Fruit fly (Drosophila melanogaster) whole organism, embryonic: Measurements from ENCODE around the gene Rpp20.

Experiments
- ATbp ChIP-seq: fragments of 200-800 bp; sonication (Bioruptor generic); optimal IDR thresholded peaks from 2 replicates; lab custom pipeline; 2017; ENCODE audit warnings: missing biosample characterization, mild to moderate bottlenecking, missing genetic modification characterization, missing genetic modification reagents
- BEAF-32 ChIP-seq: fragments of 200-800 bp; sonication (Bioruptor generic); optimal IDR thresholded peaks from 3 replicates; lab custom pipeline; 2017; ENCODE audit warnings: missing biosample characterization, missing genetic modification characterization, mild to moderate bottlenecking, moderate library complexity, missing genetic modification reagents
- Bdp1 ChIP-seq: fragments of 200-800 bp; sonication (Bioruptor generic); optimal IDR thresholded peaks from 3 replicates; lab custom pipeline; 2016; ENCODE audit warnings: missing biosample characterization, missing genetic modification characterization
- CG10209 ChIP-seq: fragments of 200-800 bp; sonication (Bioruptor generic); optimal IDR thresholded peaks from 3 replicates; lab custom pipeline; 2017; ENCODE audit warnings: missing biosample characterization, mild to moderate bottlenecking, missing genetic modification characterization, missing genetic modification reagents
- CG11456 ChIP-seq: fragments of 200-800 bp; sonication (Bioruptor generic); IDR thresholded peaks from 3 replicates; pipeline ENCODE4 v1.3.6; 2022; ENCODE audit warnings: missing biosample characterization, missing genetic modification characterization
- CG13296 ChIP-seq: fragments of 200-800 bp; sonication (Bioruptor generic); optimal IDR thresholded peaks from 3 replicates; lab custom pipeline; 2018; ENCODE audit warnings: missing biosample characterization, mild to moderate bottlenecking, missing genetic modification characterization
- CG15479 ChIP-seq: fragments of 200-800 bp; sonication (Bioruptor generic); optimal IDR thresholded peaks from 3 replicates; lab custom pipeline; 2019; ENCODE audit warnings: missing biosample characterization, mild to moderate bottlenecking, missing genetic modification characterization, moderate library complexity
- CG15696 ChIP-seq: fragments of 200-800 bp; sonication (Bioruptor generic); optimal IDR thresholded peaks from 2 replicates; lab custom pipeline; 2019; ENCODE audit warnings: missing biosample characterization, mild to moderate bottlenecking, missing genetic modification characterization, moderate library complexity
- CG18619 ChIP-seq: fragments of 200-800 bp; sonication (Bioruptor generic); optimal IDR thresholded peaks from 3 replicates; lab custom pipeline; 2017; ENCODE audit warnings: missing biosample characterization, mild to moderate bottlenecking, missing genetic modification characterization
- CG2875 ChIP-seq: fragments of 200-800 bp; sonication (Bioruptor generic); optimal IDR thresholded peaks from 2 replicates; lab custom pipeline; 2017; ENCODE audit warnings: missing biosample characterization, mild to moderate bottlenecking, missing genetic modification characterization, missing genetic modification reagents
- CG32532 ChIP-seq: fragments of 200-800 bp; sonication (Bioruptor generic); IDR thresholded peaks from 2 replicates; pipeline ENCODE4 v1.3.6; 2022; ENCODE audit warnings: missing biosample characterization, missing genetic modification characterization
- CG33557 ChIP-seq: fragments of 200-800 bp; sonication (Bioruptor generic); optimal IDR thresholded peaks from 2 replicates; lab custom pipeline; 2019; ENCODE audit warnings: missing biosample characterization, mild to moderate bottlenecking, missing genetic modification characterization, moderate library complexity
- CG7987 ChIP-seq: fragments of 200-800 bp; sonication (Bioruptor generic); optimal IDR thresholded peaks from 2 replicates; lab custom pipeline; 2018; ENCODE audit warnings: missing biosample characterization, mild to moderate bottlenecking, missing genetic modification characterization, moderate library complexity
- CG8290 ChIP-seq, 3 experiments: fragments of 200-800 bp; sonication (Bioruptor generic); optimal IDR thresholded peaks; 2 replicates each; lab custom pipeline; 2016 to 2019; ENCODE audit warnings: missing biosample characterization in 3 of 3, missing genetic modification characterization in 3 of 3, mild to moderate bottlenecking in 2 of 3, moderate library complexity in 1 of 3
- CG8765 ChIP-seq: fragments of 200-800 bp; sonication (Bioruptor generic); IDR thresholded peaks from 2 replicates; pipeline ENCODE4 v1.3.6; 2022; ENCODE audit warnings: missing biosample characterization, missing genetic modification characterization
- CG8944 ChIP-seq: fragments of 200-800 bp; sonication (Bioruptor generic); optimal IDR thresholded peaks from 3 replicates; lab custom pipeline; 2016; ENCODE audit warnings: missing biosample characterization, missing genetic modification characterization
- CG9797 ChIP-seq: fragments of 200-800 bp; sonication (Bioruptor generic); optimal IDR thresholded peaks from 3 replicates; lab custom pipeline; 2018; ENCODE audit warnings: missing biosample characterization, mild to moderate bottlenecking, missing genetic modification characterization
- Dll ChIP-seq: fragments of 200-800 bp; sonication (Bioruptor generic); IDR thresholded peaks from 4 replicates; pipeline ENCODE4 v1.3.6; 2022; ENCODE audit warnings: missing biosample characterization, missing genetic modification characterization; ENCODE audit not compliant: partially characterized antibody
- Dp ChIP-seq: fragments of 200-800 bp; sonication (Bioruptor generic); optimal IDR thresholded peaks from 2 replicates; lab custom pipeline; 2018; ENCODE audit warnings: missing biosample characterization, mild to moderate bottlenecking, missing genetic modification characterization, moderate library complexity
- GATAe ChIP-seq: fragments of 200-800 bp; sonication (Bioruptor generic); conservative IDR thresholded peaks from 2 replicates; pipeline ENCODE4 v1.3.6; 2022; ENCODE audit warnings: missing biosample characterization, missing genetic modification characterization
- HLH3B ChIP-seq: fragments of 200-800 bp; sonication (Bioruptor generic); IDR thresholded peaks from 2 replicates; pipeline ENCODE4 v1.3.6; 2022; ENCODE audit warnings: missing biosample characterization, missing genetic modification characterization
- Hr51 ChIP-seq, 2 experiments: fragments of 200-800 bp; sonication (Bioruptor generic); optimal IDR thresholded peaks; 2 replicates in 1 of 2; 3 replicates in 1 of 2; lab custom pipeline; 2016 to 2018; ENCODE audit warnings: missing biosample characterization in 2 of 2, missing genetic modification characterization in 2 of 2, mild to moderate bottlenecking in 1 of 2, moderate library complexity in 1 of 2
- MESR4 ChIP-seq: fragments of 200-800 bp; sonication (Bioruptor generic); optimal IDR thresholded peaks from 2 replicates; lab custom pipeline; 2018; ENCODE audit warnings: missing biosample characterization, mild to moderate bottlenecking, missing genetic modification characterization, moderate library complexity
- Med ChIP-seq: fragments of 200-800 bp; sonication (Bioruptor generic); peaks from one replicate; lab custom pipeline; 2016; ENCODE audit warnings: missing biosample characterization, missing genetic modification characterization, mild to moderate bottlenecking, inconsistent platforms, moderate library complexity
- Pdp1 ChIP-seq, 2 experiments: fragments of 200-800 bp; sonication (Bioruptor generic); optimal IDR thresholded peaks; 3 replicates each; lab custom pipeline; 2016; ENCODE audit warnings: missing biosample characterization in 2 of 2, missing genetic modification characterization in 2 of 2, mild to moderate bottlenecking in 1 of 2, moderate library complexity in 1 of 2
- Scr ChIP-seq: fragments of 200-800 bp; sonication (Bioruptor generic); IDR thresholded peaks from 2 replicates; pipeline ENCODE4 v1.3.6; 2022; ENCODE audit warnings: missing biosample characterization, missing genetic modification characterization; ENCODE audit not compliant: partially characterized antibody
- Sry-β ChIP-seq: fragments of 200-800 bp; sonication (Bioruptor generic); optimal IDR thresholded peaks from 2 replicates; lab custom pipeline; 2018; ENCODE audit warnings: missing biosample characterization, mild to moderate bottlenecking, missing genetic modification characterization, moderate library complexity
- YL-1 ChIP-seq: fragments of 200-800 bp; sonication (Bioruptor generic); optimal IDR thresholded peaks from 3 replicates; lab custom pipeline; 2017; ENCODE audit warnings: missing biosample characterization, mild to moderate bottlenecking, missing genetic modification characterization
- aop ChIP-seq: fragments of 200-800 bp; sonication (Bioruptor generic); IDR thresholded peaks from 2 replicates; pipeline ENCODE4 v1.3.6; 2022; ENCODE audit warnings: missing biosample characterization, missing genetic modification characterization
- ara ChIP-seq: fragments of 200-800 bp; sonication (Bioruptor generic); IDR thresholded peaks from 2 replicates; pipeline ENCODE4 v1.3.6; 2022; ENCODE audit warnings: missing biosample characterization, missing genetic modification characterization
- cg ChIP-seq: fragments of 200-800 bp; sonication (Bioruptor generic); optimal IDR thresholded peaks from 3 replicates; lab custom pipeline; 2019; ENCODE audit warnings: missing biosample characterization, mild to moderate bottlenecking, missing genetic modification characterization, moderate library complexity
- ci ChIP-seq: fragments of 200-800 bp; sonication (Bioruptor generic); IDR thresholded peaks from 3 replicates; pipeline ENCODE4 v1.3.6; 2022; ENCODE audit warnings: missing biosample characterization, missing genetic modification characterization
- crol ChIP-seq: fragments of 200-800 bp; sonication (Bioruptor generic); IDR thresholded peaks from 2 replicates; pipeline ENCODE4 v1.3.6; 2022; ENCODE audit warnings: missing biosample characterization, missing genetic modification characterization
- dmrt11E ChIP-seq: fragments of 200-800 bp; sonication (Bioruptor generic); optimal IDR thresholded peaks from 3 replicates; lab custom pipeline; 2018; ENCODE audit warnings: missing biosample characterization, mild to moderate bottlenecking, missing genetic modification characterization, moderate library complexity
- fd96Cb ChIP-seq: fragments of 200-800 bp; sonication (Bioruptor generic); optimal IDR thresholded peaks from 2 replicates; lab custom pipeline; 2018; ENCODE audit warnings: missing biosample characterization, mild to moderate bottlenecking, missing genetic modification characterization, moderate library complexity
- fru ChIP-seq: fragments of >200 bp; optimal IDR thresholded peaks from 2 replicates; lab custom pipeline; 2017
- insv ChIP-seq, 2 experiments: fragments of 200-800 bp; sonication (Bioruptor generic); optimal IDR thresholded peaks; 3 replicates each; lab custom pipeline; 2016 to 2018; ENCODE audit warnings: missing biosample characterization in 2 of 2, missing genetic modification characterization in 2 of 2
- knrl ChIP-seq: fragments of 200-800 bp; sonication (Bioruptor generic); IDR thresholded peaks from 3 replicates; pipeline ENCODE4 v1.3.6; 2022; ENCODE audit warnings: missing biosample characterization, missing genetic modification characterization; ENCODE audit not compliant: partially characterized antibody
- org-1 ChIP-seq: fragments of 200-800 bp; sonication (Bioruptor generic); optimal IDR thresholded peaks from 2 replicates; lab custom pipeline; 2017; ENCODE audit warnings: missing biosample characterization, missing genetic modification characterization
- ranshi ChIP-seq: fragments of 200-800 bp; sonication (Bioruptor generic); IDR thresholded peaks from 2 replicates; pipeline ENCODE4 v1.3.6; 2022; ENCODE audit warnings: missing biosample characterization, missing genetic modification characterization
- ro ChIP-seq: fragments of 200-800 bp; sonication (Bioruptor generic); IDR thresholded peaks from 2 replicates; pipeline ENCODE4 v1.3.6; 2022; ENCODE audit warnings: missing biosample characterization, missing genetic modification characterization
- seq ChIP-seq: fragments of 200-800 bp; sonication (Bioruptor generic); IDR thresholded peaks from 2 replicates; pipeline ENCODE4 v1.3.6; 2022; ENCODE audit warnings: missing biosample characterization, missing genetic modification characterization
- slou ChIP-seq: fragments of 200-800 bp; sonication (Bioruptor generic); optimal IDR thresholded peaks from 3 replicates; lab custom pipeline; 2016; ENCODE audit warnings: missing biosample characterization, missing genetic modification characterization
- sob ChIP-seq: fragments of 200-800 bp; sonication (Bioruptor generic); IDR thresholded peaks from 2 replicates; pipeline ENCODE4 v1.3.6; 2022; ENCODE audit warnings: missing biosample characterization, missing genetic modification characterization
- wek ChIP-seq: fragments of 200-800 bp; sonication (Bioruptor generic); optimal IDR thresholded peaks from 3 replicates; lab custom pipeline; 2018; ENCODE audit warnings: missing biosample characterization, mild to moderate bottlenecking, missing genetic modification characterization, moderate library complexity
- zfh1 ChIP-seq: fragments of 200-800 bp; sonication (Bioruptor generic); IDR thresholded peaks from 3 replicates; pipeline ENCODE4 v1.3.6; 2022; ENCODE audit warnings: missing biosample characterization, missing genetic modification characterization

Rpp20 gene

DNA sequence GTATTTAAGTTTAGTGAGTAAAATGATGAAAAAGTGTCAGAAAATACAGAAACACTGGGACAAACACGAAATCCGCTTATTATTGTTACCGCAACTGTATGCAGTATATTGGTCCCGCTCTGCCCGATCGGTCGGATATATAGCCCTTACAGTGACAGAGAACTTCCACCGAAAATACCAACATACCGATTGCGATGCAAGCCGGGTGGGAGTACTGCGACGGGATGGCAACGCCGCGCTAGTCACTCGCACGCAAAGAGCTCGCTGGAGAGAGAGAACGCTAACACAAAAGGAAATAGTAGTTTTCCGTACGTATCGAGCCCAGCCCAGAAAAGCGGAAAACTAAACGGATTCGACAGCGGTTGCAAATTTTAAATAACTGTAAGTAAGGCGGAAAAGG lies 47.4 kb upstream of the Rpp20 start, which contains the start of gene Cdc42 (continued):
- no peak for TF ChIP-seq slou (GFP tag; lab: Kevin White, UChicago)
- TF ChIP-seq Dp (GFP tag; lab: Kevin White, UChicago), result peak; percentile 4
- 0 out of 3 replicates have a peak, but pooled peaks have one; percentile 11 for TF ChIP-seq knrl (GFP tag; lab: Robert Waterston, UW)
- peak; percentile 34 for TF ChIP-seq CG8290 (GFP tag; optimal IDR thresholded peaks at IDR 0.05; lab: Kevin White, UChicago)
- peak in 1 of 2 experiments; percentile 75 for TF ChIP-seq CG8290 (tag; optimal IDR thresholded peaks at IDR 0.05; lab: Kevin White, UChicago)
- TF ChIP-seq BEAF-32 (GFP tag; lab: Kevin White, UChicago), result peak; percentile 55
- TF ChIP-seq org-1 (GFP tag; lab: Kevin White, UChicago), result no peak
- peak; percentile 51; the same call in 1 of the 2 replicates for TF ChIP-seq aop (GFP tag; lab: Robert Waterston, UW)
- no peak for TF ChIP-seq CG13296 (GFP tag; lab: Kevin White, UChicago)
- TF ChIP-seq Pdp1 (GFP tag; optimal IDR thresholded peaks at IDR 0.05; lab: Kevin White, UChicago), result peak in 1 of 2 experiments; percentile 6
- no peak for TF ChIP-seq Sry-β (GFP tag; lab: Kevin White, UChicago)
- TF ChIP-seq CG7987 (GFP tag; lab: Kevin White, UChicago), result no peak
- TF ChIP-seq seq (GFP tag; lab: Robert Waterston, UW), result no peak

- TF ChIP-seq Scr (GFP tag; lab: Robert Waterston, UW) (0 out of 2 replicates have a peak, but pooled peaks have one; percentile 2), Dll (GFP tag; lab: Robert Waterston, UW) (0 out of 4 replicates have a peak, but pooled peaks have one; percentile 40), Hr51 (GFP tag; optimal IDR thresholded peaks at IDR 0.05; lab: Kevin White, UChicago) (peak in 1 of 2 experiments; percentile 11), ara (GFP tag; lab: Robert Waterston, UW) (peak; percentile 21; the same call in 1 of the 2 replicates), crol (peak; percentile 74), CG32532 (GFP tag; lab: Robert Waterston, UW) (no peak), HLH3B (GFP tag; lab: Robert Waterston, UW) (peak; percentile 26; the same call in 1 of the 2 replicates), CG10209 (GFP tag; lab: Kevin White, UChicago) (peak; percentile 3), wek (GFP tag; lab: Kevin White, UChicago) (peak; percentile 40), cg (GFP tag; lab: Kevin White, UChicago) (peak; percentile 98), CG15696 (peak; percentile 44), insv (GFP tag; optimal IDR thresholded peaks at IDR 0.05; lab: Kevin White, UChicago) (peak; percentile 65 to 93), CG11456 (GFP tag; lab: Robert Waterston, UW) (0 out of 3 replicates have a peak, but pooled peaks have one; percentile 22), fd96Cb (tag; lab: Kevin White, UChicago) (no peak), MESR4 (peak; percentile 20), CG9797 (no peak), CG33557 (peak; percentile 17), CG8765 (no peak), Bdp1 (peak; percentile 11), zfh1 (GFP tag; lab: Robert Waterston, UW) (0 out of 3 replicates have a peak, but pooled peaks have one; percentile 27), CG18619 (GFP tag; lab: Kevin White, UChicago) (no peak), Med (peak; percentile 61), dmrt11E (tag; lab: Kevin White, UChicago) (peak; percentile 18), CG15479 (peak; percentile 62), ranshi (GFP tag; lab: Robert Waterston, UW) (0 out of 2 replicates have a peak, but pooled peaks have one; percentile 27), ro (GFP tag; lab: Robert Waterston, UW) (no peak), sob (GFP tag; lab: Robert Waterston, UW) (0 out of 2 replicates have a peak, but pooled peaks have one; percentile 15), YL-1 (GFP tag; lab: Kevin White, UChicago) (peak; percentile 37), CG8944 (GFP tag; lab: Kevin White, UChicago) (no peak), GATAe (GFP tag; lab: Robert Waterston, UW) (0 out of 2 replicates have a peak, but pooled peaks have one; percentile 22), CG2875 (peak; percentile 18), ATbp (peak; percentile 23), ci (GFP tag; lab: Robert Waterston, UW) (peak; percentile 56; the same call in 1 of the 3 replicates), fru (lab: Kevin White, UChicago) (peak; percentile 23)
Observed at dm6 chrX:19697255-19697877, 46.9 kb upstream of the Rpp20 start.
